Worm (Caenorhabditis elegans) whole organism, L4 larva: ENCODE results near the gene nas-39.

Experiments
- ama-1 ChIP-seq: fragments of 150-350 bp; optimal IDR thresholded peaks from 2 replicates; lab custom pipeline; 2014; ENCODE audit warnings: inconsistent platforms, mixed read lengths
- daf-12 ChIP-seq: fragments of 150-350 bp; optimal IDR thresholded peaks from 2 replicates; lab custom pipeline; 2014; ENCODE audit warnings: missing biosample characterization, missing genetic modification reagents, missing genetic modification characterization
- fos-1 ChIP-seq: fragments of 150-350 bp; optimal IDR thresholded peaks from 2 replicates; lab custom pipeline; 2014; ENCODE audit warnings: missing biosample characterization, missing genetic modification characterization
- jun-1 ChIP-seq: fragments of 150-350 bp; optimal IDR thresholded peaks from 2 replicates; lab custom pipeline; 2014; ENCODE audit warnings: missing biosample characterization, missing genetic modification reagents, missing genetic modification characterization
- lsy-2 ChIP-seq, 2 experiments: fragments of 150-350 bp in 1 of 2; sonication (generic microtip) in 1 of 2; optimal IDR thresholded peaks; 2 replicates each; lab custom pipeline; 2014 to 2017; ENCODE audit warnings: missing biosample characterization in 2 of 2, missing genetic modification characterization in 2 of 2
- skn-1 ChIP-seq: fragments of 150-350 bp; optimal IDR thresholded peaks from 2 replicates; lab custom pipeline; 2014; ENCODE audit warnings: missing biosample characterization, missing genetic modification characterization
- ztf-11 ChIP-seq: fragments of 150-350 bp; optimal IDR thresholded peaks from 2 replicates; lab custom pipeline; 2014; ENCODE audit warnings: missing biosample characterization, missing genetic modification characterization

- no peak for TF ChIP-seq fos-1 (tag; lab: Kevin White, UChicago)
- TF ChIP-seq ama-1 (lab: Kevin White, UChicago) = no peak
- no peak for TF ChIP-seq lsy-2 (tag; optimal IDR thresholded peaks at IDR 0.05; lab: Kevin White, UChicago)
- TF ChIP-seq jun-1 (tag; lab: Kevin White, UChicago) = no peak
- no peak for TF ChIP-seq ztf-11
- TF ChIP-seq skn-1 = no peak
- TF ChIP-seq daf-12 (tag; lab: Kevin White, UChicago) = no peak
These were observed 386 bp downstream of the nas-39 start for ce11 chrX:16457113-16457512.
